Worm (Caenorhabditis elegans): ENCODE measurements around the gene F48G7.13.
A peak's percentile ranks its signal among the peaks of the same experiment; 100 is the strongest.

Gene F48G7.13

ce11 chrV:609671-610070 lies 5.7 kb upstream of the F48G7.13 start, which contains the start of gene srlf-36:
Gene srlf-36 (minus strand): TSS chrV:609771.
- TF ChIP-seq ceh-19 (GFP tag; optimal IDR thresholded peaks at IDR 0.05) (no peak), pha-2 (tag; optimal IDR thresholded peaks at IDR 0.05) (no peak), hlh-8 (tag; optimal IDR thresholded peaks at IDR 0.05) (no peak), odd-2 (tag; optimal IDR thresholded peaks at IDR 0.05) (no peak), ceh-2 (tag; optimal IDR thresholded peaks at IDR 0.05) (no peak), lin-11 (tag; optimal IDR thresholded peaks at IDR 0.05) (no peak), elt-4 (tag; optimal IDR thresholded peaks at IDR 0.05) (no peak), pqm-1 (tag; optimal IDR thresholded peaks at IDR 0.05) (no peak), unc-86 (tag; optimal IDR thresholded peaks at IDR 0.05) (no peak), T23F11.4 (GFP tag; optimal IDR thresholded peaks at IDR 0.05) (no peak), ceh-30 (tag; optimal IDR thresholded peaks at IDR 0.05) (no peak), fkh-6 (tag; optimal IDR thresholded peaks at IDR 0.05) (no peak), ceh-45 (GFP tag; IDR thresholded peaks at IDR 0.05) (no peak), npax-4 (tag; optimal IDR thresholded peaks at IDR 0.05) (no peak), pros-1 (tag; optimal IDR thresholded peaks at IDR 0.05) (no peak)

DNA sequence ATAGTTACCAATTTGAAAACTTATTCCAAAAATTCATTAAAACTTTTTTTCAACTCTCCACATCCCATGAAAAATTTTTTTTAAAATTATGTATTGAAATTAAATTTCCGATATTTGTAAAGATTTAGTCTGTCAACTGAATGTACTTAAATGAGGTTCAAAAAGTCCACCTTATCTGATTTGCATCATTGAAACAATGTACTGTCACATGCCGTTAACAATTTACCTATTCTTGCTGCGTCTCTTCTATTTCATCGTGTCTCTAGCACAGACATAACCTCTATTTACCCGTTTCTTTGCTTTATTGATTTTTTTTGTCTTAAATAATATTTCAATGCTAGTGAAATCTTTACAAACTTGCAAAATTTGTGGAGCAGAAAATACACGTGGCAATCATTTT lies 5.2 kb upstream of the F48G7.13 start, which contains the start of gene nhr-90:
Gene nhr-90, plus strand, starts transcription at position 296 of the 400 bp plus-strand sequence.
- TF ChIP-seq pax-1 (tag; optimal IDR thresholded peaks at IDR 0.05) (no peak), sox-2 (GFP tag; IDR thresholded peaks at IDR 0.05) (no peak), ceh-48 (tag; optimal IDR thresholded peaks at IDR 0.05) (no peak), ceh-45 (GFP tag; IDR thresholded peaks at IDR 0.05) (no peak), ceh-6 (GFP tag; optimal IDR thresholded peaks at IDR 0.05) (no peak), ztf-16 (tag; optimal IDR thresholded peaks at IDR 0.05) (no peak)

ce11 chrV:617917-618316 lies 2.5 kb downstream of the F48G7.13 start:
- TF ChIP-seq ceh-45 (GFP tag; IDR thresholded peaks at IDR 0.05) (no peak), pha-4 (tag; optimal IDR thresholded peaks at IDR 0.05) (no peak), unc-42 (tag; optimal IDR thresholded peaks at IDR 0.05) (no peak), ceh-14 (tag; optimal IDR thresholded peaks at IDR 0.05) (no peak), ama-1 (optimal IDR thresholded peaks at IDR 0.05) (no peak), pat-9 (tag; optimal IDR thresholded peaks at IDR 0.05) (no peak), ceh-19 (GFP tag; optimal IDR thresholded peaks at IDR 0.05) (no peak), ceh-22 (tag; optimal IDR thresholded peaks at IDR 0.05) (no peak), ceh-31 (tag; optimal IDR thresholded peaks at IDR 0.05) (no peak), C38D4.7 (GFP tag; optimal IDR thresholded peaks at IDR 0.05) (no peak), pax-1 (tag; optimal IDR thresholded peaks at IDR 0.05) (no peak), madf-2 (tag; optimal IDR thresholded peaks at IDR 0.05) (no peak), syd-9 (tag; optimal IDR thresholded peaks at IDR 0.05) (no peak), ceh-18 (tag; optimal IDR thresholded peaks at IDR 0.05) (no peak), pag-3 (tag; optimal IDR thresholded peaks at IDR 0.05; ENCODE audit: borderline replicate concordance) (no peak), hlh-30 (tag; optimal IDR thresholded peaks at IDR 0.05; ENCODE audit: insufficient read depth) (no peak), sox-2 (GFP tag; IDR thresholded peaks at IDR 0.05) (no peak)

- TF ChIP-seq ceh-9 (tag; optimal IDR thresholded peaks at IDR 0.05) (no peak), unc-55 (GFP tag; optimal IDR thresholded peaks at IDR 0.05) (peak; percentile 83), ceh-18 (tag; optimal IDR thresholded peaks at IDR 0.05) (peak; percentile 14), hlh-6 (tag; optimal IDR thresholded peaks at IDR 0.05) (no peak)
Observed at ce11 chrV:619054-619453, 3.7 kb downstream of the F48G7.13 start, which contains the start of gene F48G7.4. Gene F48G7.4 (plus strand): TSS chrV:619453.

DNA sequence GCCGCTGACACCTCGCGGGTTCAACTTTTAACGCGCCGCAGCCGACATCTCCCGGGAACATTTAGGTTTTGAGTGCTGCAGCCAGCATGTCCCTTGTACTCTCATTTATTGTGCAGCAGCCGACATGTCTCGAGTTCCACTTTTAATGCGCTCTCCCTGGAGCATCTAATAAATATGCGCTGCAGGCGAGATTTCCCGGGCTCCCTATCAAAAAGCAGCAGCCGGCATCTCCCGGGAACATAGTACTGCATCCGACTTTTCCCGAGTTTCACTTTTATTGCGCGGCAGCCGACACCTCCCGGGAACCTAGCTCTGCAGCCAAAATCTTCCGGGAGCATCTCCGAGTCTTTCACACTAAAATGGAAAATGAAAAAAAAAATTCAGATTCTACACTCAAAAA lies 5.6 kb downstream of the F48G7.13 start:
- TF ChIP-seq elt-2 (tag; optimal IDR thresholded peaks at IDR 0.05), result no peak
- no peak for TF ChIP-seq hlh-8 (tag; optimal IDR thresholded peaks at IDR 0.05)
- no peak for TF ChIP-seq ceh-31 (tag; optimal IDR thresholded peaks at IDR 0.05)
- no peak for TF ChIP-seq unc-55 (GFP tag; optimal IDR thresholded peaks at IDR 0.05)
- no peak for TF ChIP-seq fax-1 (tag; optimal IDR thresholded peaks at IDR 0.05)
- no peak for TF ChIP-seq eyg-1 (tag; optimal IDR thresholded peaks at IDR 0.05)
- TF ChIP-seq fkh-10 (GFP tag; optimal IDR thresholded peaks at IDR 0.05), result no peak
- no peak for TF ChIP-seq ttx-3 (tag; optimal IDR thresholded peaks at IDR 0.05)
